Worm (Caenorhabditis elegans): Measurements from ENCODE around the gene srh-62.
A peak's percentile ranks its signal among the peaks of the same experiment; 100 is the strongest.

Gene srh-62

ce11 chrV:449685-450084, 46.8 kb upstream of the srh-62 start, which contains the start of gene M02H5.8:
M02H5.8 (plus strand) TSS chrV:449981.
- peak; percentile 45 for TF ChIP-seq hlh-11 (tag; optimal IDR thresholded peaks at IDR 0.05)
- no peak for TF ChIP-seq skn-1 (tag; optimal IDR thresholded peaks at IDR 0.05)
- no peak for TF ChIP-seq ama-1 (optimal IDR thresholded peaks at IDR 0.05)
- TF ChIP-seq ceh-44 (GFP tag; IDR thresholded peaks at IDR 0.05) = no peak
- TF ChIP-seq nhr-28 (tag; optimal IDR thresholded peaks at IDR 0.05) = peak; percentile 69
- no peak for TF ChIP-seq lin-29 (GFP tag; IDR thresholded peaks at IDR 0.05)
- TF ChIP-seq ztf-7 (tag; optimal IDR thresholded peaks at IDR 0.05) = no peak
- no peak for TF ChIP-seq saeg-2 (GFP tag; IDR thresholded peaks at IDR 0.05)
- TF ChIP-seq F37D6.2 (tag; optimal IDR thresholded peaks at IDR 0.05) = no peak
- no peak for TF ChIP-seq egl-43 (GFP tag; IDR thresholded peaks at IDR 0.05)
- TF ChIP-seq sdz-12 (GFP tag; optimal IDR thresholded peaks at IDR 0.05) = no peak
- TF ChIP-seq snpc-1.2 (GFP tag; IDR thresholded peaks at IDR 0.05) = no peak
- TF ChIP-seq pqm-1 (tag; optimal IDR thresholded peaks at IDR 0.05) = peak; percentile 48
- TF ChIP-seq php-3 (GFP tag; IDR thresholded peaks at IDR 0.05) = no peak
- no peak for TF ChIP-seq ctbp-1 (GFP tag; IDR thresholded peaks at IDR 0.05)
- TF ChIP-seq daf-19 (GFP tag; conservative IDR thresholded peaks at IDR 0.05) = no peak
- no peak for TF ChIP-seq lim-7 (GFP tag; IDR thresholded peaks at IDR 0.05)
- no peak for TF ChIP-seq lin-39 (tag; optimal IDR thresholded peaks at IDR 0.05)
- TF ChIP-seq dmd-6 (GFP tag; IDR thresholded peaks at IDR 0.05) = peak; percentile 76
- no peak for TF ChIP-seq nhr-111 (GFP tag; optimal IDR thresholded peaks at IDR 0.05)
- TF ChIP-seq vab-7 (GFP tag; IDR thresholded peaks at IDR 0.05) = no peak
- no peak for TF ChIP-seq daf-8 (GFP tag; IDR thresholded peaks at IDR 0.05)
- TF ChIP-seq hif-1 (tag; optimal IDR thresholded peaks at IDR 0.05) = no peak
- TF ChIP-seq mes-2 (tag; optimal IDR thresholded peaks at IDR 0.05; ENCODE audit: poor library complexity, severe bottlenecking) = no peak
- TF ChIP-seq T20F7.1 (GFP tag; optimal IDR thresholded peaks at IDR 0.05) = no peak
- peak; percentile 94 for TF ChIP-seq aha-1 (tag)
- TF ChIP-seq ceh-32 (tag; optimal IDR thresholded peaks at IDR 0.05; ENCODE audit: poor library complexity) = no peak
- peak; percentile 11 for TF ChIP-seq nhr-6 (tag; optimal IDR thresholded peaks at IDR 0.05)
- no peak for TF ChIP-seq cey-2 (tag; optimal IDR thresholded peaks at IDR 0.05; ENCODE audit: borderline replicate concordance, insufficient read depth)
- no peak for TF ChIP-seq daf-16 (GFP tag; optimal IDR thresholded peaks at IDR 0.05)
- peak; percentile 47 for TF ChIP-seq daf-16 (tag; optimal IDR thresholded peaks at IDR 0.05)
- TF ChIP-seq D1046.2 (GFP tag; IDR thresholded peaks at IDR 0.05) = no peak
- no peak for TF ChIP-seq spr-3 (GFP tag; optimal IDR thresholded peaks at IDR 0.05)
- TF ChIP-seq R02D3.7 (tag; optimal IDR thresholded peaks at IDR 0.05) = no peak

- TF ChIP-seq set-16 (GFP tag; IDR thresholded peaks at IDR 0.05) = no peak
Measured at ce11 chrV:449130-449529, 46.2 kb upstream of the srh-62 start, which contains the start of gene srh-35. srh-35 (minus strand) TSS chrV:449230.

- TF ChIP-seq daf-12 (tag; optimal IDR thresholded peaks at IDR 0.05) (no peak), lin-13 (GFP tag; optimal IDR thresholded peaks at IDR 0.05) (no peak), unc-62 (GFP tag; optimal IDR thresholded peaks at IDR 0.05 in 1 of 2) (peak in 1 of 2 experiments; percentile 27), unc-62 (tag; optimal IDR thresholded peaks at IDR 0.05) (no peak), set-16 (GFP tag; IDR thresholded peaks at IDR 0.05) (peak; percentile 58), aha-1 (tag) (no peak), spr-3 (GFP tag; optimal IDR thresholded peaks at IDR 0.05) (no peak), lin-15B (tag; optimal IDR thresholded peaks at IDR 0.05) (no peak), nhr-42 (GFP tag; IDR thresholded peaks at IDR 0.05) (no peak), lin-1 (GFP tag; IDR thresholded peaks at IDR 0.05) (no peak), F44E2.7 (GFP tag; IDR thresholded peaks at IDR 0.05) (0 out of 2 replicates have a peak, but pooled peaks have one; percentile 9), ZK337.2 (GFP tag; IDR thresholded peaks at IDR 0.05) (no peak)
Measured at ce11 chrV:446988-447387, 44.1 kb upstream of the srh-62 start.
